Worm (Caenorhabditis elegans) whole organism, dauer: ENCODE measurements around the gene T19H12.6.
"Not testable (repeated sequence)": the region's sequence is repeated elsewhere in the genome, so short reads cannot be mapped to it uniquely, and the experiment has no call there.

Experiments
- unc-62 ChIP-seq: sonication (generic microtip); optimal IDR thresholded peaks from 2 replicates; lab custom pipeline; 2017; ENCODE audit warnings: missing biosample characterization, missing genetic modification reagents, missing genetic modification characterization

T19H12.6 gene

DNA sequence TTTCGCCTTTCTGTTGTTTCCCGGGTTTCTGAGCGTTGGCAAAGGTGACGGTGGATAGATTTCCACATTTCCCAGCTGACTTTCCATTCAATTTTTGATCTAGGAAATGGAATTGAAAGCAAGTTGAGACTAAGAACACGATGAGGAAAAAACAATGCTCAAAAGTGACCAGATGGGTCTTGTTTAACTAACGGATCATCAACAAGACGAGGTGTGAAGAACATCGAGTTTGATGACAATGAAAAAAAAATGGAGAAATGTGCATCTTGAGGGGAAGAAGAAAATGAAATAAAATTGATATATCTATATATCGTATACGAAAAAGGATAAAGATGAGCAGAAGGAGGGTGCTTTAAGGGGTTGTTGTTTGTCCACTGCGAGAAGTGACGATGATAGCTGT, at the start of gene T19H12.6:
TSS of gene T19H12.6 (minus strand) at position 101 of the 400 bp plus-strand sequence.
- TF ChIP-seq unc-62 (GFP tag; lab: Kevin White, UChicago) = no peak

DNA sequence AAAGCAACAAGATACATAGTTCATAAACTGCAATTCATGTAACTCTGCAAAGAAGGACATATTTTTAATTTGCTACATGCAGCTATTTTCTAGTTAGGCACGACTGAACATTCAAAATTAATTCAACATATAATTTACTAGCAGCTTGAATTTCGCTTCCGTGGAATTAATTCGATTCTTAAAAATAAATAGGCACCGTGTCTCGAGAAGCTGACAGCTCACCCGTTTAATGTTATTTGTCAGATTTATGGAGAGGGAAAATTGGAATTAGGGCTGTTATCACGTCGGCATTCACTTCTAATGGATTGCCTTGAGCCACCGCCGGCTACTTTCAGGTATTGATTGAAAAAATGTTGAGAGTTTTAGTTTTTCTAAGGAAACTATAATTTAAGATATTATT, 48.9 kb upstream of the T19H12.6 start, which contains the start of gene srh-21:
TSS of gene srh-21 (plus strand) at position 301 of the 400 bp plus-strand sequence.
- no peak for TF ChIP-seq unc-62 (GFP tag; lab: Kevin White, UChicago)

DNA sequence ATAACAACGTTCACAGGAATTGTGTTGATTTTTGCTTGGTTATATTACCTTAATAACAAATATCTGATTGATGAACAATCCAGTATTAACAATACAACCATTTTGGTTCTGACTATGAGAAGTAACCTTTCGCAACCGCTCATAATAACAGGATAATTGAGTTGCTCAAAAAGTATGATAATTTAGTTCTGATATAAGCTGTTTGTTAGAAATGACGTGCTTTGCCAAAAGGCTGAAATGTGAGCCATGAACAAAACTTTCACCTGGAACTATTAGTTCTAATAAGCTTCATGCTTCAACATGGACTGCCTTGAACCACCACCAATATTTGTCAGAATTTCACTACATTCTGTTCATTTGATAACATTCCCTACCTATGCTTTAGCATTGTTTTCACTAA, 47.1 kb upstream of the T19H12.6 start, which contains the start of gene srh-20:
TSS of gene srh-20 (plus strand) at position 301 of the 400 bp plus-strand sequence.
- no peak for TF ChIP-seq unc-62 (GFP tag; lab: Kevin White, UChicago)

DNA sequence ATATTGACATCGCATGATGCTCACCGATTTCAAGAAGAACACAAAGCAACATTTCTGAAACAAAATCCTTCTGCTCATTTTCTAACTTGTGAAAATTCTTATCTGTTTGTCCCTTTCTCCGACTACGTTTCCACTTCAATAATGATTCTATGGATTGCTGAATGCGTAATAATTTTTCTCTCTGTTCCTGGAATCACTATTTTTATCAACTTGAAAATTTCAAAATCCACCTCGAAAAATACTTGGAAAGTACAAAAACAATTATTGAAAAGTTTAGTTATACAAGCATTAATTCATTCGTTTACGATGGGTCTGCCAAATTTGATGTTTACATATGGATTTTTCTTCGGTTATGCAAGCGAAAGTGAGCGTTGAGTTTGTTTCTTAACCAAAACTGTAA, 44.5 kb upstream of the T19H12.6 start, which contains the start of gene srh-22:
TSS of gene srh-22 (plus strand) at position 301 of the 400 bp plus-strand sequence.
- TF ChIP-seq unc-62 (GFP tag; lab: Kevin White, UChicago) = no peak

DNA sequence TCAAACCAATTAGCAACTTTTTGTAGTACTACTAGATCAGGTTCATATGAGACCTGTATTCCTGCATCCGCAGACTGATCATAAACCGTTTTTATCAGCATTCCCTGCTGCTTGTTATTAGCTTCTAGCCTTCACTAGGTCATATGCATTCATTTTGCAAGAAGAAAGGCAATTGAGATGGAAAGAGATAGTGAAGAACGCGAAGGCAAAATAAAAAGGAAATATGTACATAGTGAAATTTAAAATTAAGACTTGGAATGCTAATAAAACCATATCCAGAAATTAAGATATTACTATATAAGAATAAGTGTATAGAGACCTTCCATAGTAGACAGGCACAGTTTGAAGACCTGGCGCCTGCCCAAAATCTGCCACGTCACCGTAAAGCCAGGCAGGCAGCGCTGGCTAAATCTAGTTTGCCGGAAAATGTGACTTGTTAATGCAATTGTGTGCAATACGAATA, 43.2 kb upstream of the T19H12.6 start, which contains the start of the genes C02E7.8 and srh-23:
TSS of gene C02E7.8 (minus strand) at position 101 of the 463 bp plus-strand sequence.
TSS of gene srh-23 (plus strand) at position 413 of the 463 bp plus-strand sequence.
- TF ChIP-seq unc-62 (GFP tag; lab: Kevin White, UChicago) = no peak

DNA sequence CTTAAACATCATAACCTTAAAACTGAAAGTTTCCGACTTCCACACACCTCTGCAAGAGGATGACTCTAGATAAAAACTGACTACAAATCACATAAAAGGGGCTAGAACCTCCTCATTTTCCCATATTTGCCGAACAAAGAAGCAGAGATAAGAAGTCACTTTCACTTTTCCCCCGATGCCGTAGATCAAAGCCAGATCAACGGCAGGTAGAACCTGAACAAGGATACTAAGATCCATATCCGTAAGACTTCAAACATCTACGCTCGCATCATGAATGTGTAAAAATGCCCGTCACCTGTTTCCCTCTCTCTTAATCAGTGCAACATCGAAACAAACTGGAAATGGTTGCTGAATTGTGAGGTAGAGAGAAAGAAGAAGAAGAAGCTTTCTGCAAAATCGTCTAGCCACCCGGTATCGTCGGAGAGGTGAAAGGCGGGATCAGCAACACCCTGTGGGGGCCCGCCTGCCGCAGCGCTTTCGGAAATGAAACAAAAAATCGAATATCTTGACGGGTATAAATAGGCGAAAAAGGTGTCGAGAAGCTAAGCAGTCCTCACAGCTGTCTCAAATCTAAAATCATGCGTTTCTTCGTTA, 41.3 kb upstream of the T19H12.6 start, which contains the start of gene C02E7.6:
TSS of gene C02E7.6 (plus strand) at position 544 of the 594 bp plus-strand sequence.
- TF ChIP-seq unc-62 (GFP tag; lab: Kevin White, UChicago) = no peak

DNA sequence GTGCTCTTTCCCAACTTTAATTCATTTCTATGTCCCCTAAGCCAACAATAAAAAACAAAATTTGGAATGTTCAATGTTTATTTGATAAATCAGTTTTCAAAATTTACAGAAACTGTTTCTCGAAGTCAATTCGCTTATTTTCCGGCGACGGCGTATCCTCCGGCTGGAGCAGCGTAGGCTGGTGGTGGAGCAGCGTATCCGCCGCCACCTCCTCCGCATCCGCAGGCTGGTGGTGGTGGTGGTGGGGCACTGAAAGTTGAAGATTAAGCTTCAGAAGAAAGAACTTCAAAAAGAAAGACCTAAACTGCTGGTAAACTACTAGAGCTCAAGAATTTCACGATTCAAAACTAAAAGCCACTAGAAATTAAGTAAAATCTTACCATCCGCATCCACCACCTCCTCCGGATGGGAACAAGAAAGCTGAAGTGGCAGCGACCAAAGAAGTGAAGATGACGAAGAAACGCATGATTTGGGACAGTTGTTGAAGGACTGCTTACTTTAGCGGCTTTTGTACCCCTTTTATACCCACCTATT, 40.7 kb upstream of the T19H12.6 start, which contains the start of gene C02E7.7:
TSS of gene C02E7.7 (minus strand) at position 484 of the 534 bp plus-strand sequence.
- no peak for TF ChIP-seq unc-62 (GFP tag; lab: Kevin White, UChicago)

DNA sequence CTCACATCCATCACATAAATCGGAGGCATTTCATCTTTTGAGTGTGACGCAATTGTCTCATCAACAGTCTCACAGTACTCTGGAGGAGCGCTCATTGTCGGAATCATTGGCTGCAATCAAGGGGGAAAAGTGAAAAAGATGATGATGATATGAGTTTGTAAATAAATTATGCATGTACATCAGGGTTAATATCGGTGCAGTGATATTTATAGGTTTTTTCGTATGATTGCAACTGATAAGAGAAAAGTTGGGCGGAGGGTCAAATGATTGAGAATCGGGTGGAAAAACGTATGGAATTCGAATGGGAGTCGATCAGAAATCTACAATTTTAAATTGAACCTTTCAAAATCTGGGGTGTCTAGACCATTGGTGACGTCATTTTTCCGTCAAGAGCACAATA, 37.4 kb upstream of the T19H12.6 start, which contains the start of gene H23N18.6:
TSS of gene H23N18.6 (minus strand) at position 201 of the 400 bp plus-strand sequence.
- TF ChIP-seq unc-62 (GFP tag; lab: Kevin White, UChicago) = no peak

DNA sequence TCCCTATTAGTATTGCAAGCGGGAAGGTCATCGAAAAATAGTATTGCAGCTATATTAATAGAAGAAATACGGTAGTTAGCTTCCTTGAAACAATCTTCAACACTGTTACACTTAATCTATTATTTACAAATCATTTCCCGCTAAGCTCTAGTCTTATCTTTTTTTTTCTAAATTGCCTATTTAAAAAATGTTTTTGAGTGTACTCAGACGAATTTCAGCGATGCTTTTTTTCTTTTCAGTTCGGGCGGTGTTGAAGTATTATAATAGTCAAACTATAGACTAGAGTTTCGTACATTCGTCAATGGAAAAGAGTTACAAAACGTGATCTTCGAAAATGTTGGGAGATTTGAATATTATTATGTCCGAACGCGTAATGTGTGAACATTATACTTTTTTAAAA, 36.4 kb upstream of the T19H12.6 start:
- no peak for TF ChIP-seq unc-62 (GFP tag; lab: Kevin White, UChicago)

DNA sequence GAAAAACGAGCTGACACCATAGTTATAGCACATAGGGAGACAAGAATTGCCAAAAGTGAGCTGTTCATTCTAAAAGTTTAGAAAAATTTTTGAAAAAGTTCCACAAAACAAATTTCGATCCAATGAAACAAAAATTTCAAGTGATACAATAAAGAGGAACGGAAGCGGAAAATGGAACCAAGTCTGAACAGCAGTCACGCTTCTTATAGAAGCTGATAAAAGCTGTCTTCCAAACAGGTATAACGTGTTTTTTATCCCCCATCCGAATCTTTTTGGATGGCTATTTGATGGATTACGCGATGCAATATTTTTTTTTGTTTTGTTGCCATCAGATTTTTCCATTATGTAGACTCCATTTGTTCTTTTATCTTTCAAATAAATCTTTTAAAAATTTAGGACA, 34.8 kb upstream of the T19H12.6 start, which contains the start of gene H23N18.5:
TSS of gene H23N18.5 (minus strand) at position 69 of the 400 bp plus-strand sequence.
- no peak for TF ChIP-seq unc-62 (GFP tag; lab: Kevin White, UChicago)

DNA sequence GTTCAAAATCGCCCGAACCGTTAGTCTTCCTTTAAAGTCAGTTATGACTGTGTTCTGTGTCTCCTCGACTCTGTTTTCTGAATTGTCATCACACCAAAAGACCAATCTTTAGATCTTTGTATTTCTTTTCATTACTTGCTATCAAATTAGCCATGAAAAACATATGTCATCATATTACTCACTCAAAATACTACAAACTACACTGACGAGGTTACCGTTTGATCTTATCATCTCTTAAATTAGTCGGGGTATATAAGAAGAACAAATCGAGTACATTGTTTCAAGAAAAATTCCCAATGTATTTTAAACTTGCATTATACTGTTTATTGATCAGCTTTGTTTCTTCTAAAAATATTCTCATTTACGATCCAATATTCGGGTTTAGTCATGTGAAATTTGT, 31.1 kb upstream of the T19H12.6 start, which contains the start of gene ugt-13:
TSS of gene ugt-13 (plus strand) at position 294 of the 400 bp plus-strand sequence.
- no peak for TF ChIP-seq unc-62 (GFP tag; lab: Kevin White, UChicago)

DNA sequence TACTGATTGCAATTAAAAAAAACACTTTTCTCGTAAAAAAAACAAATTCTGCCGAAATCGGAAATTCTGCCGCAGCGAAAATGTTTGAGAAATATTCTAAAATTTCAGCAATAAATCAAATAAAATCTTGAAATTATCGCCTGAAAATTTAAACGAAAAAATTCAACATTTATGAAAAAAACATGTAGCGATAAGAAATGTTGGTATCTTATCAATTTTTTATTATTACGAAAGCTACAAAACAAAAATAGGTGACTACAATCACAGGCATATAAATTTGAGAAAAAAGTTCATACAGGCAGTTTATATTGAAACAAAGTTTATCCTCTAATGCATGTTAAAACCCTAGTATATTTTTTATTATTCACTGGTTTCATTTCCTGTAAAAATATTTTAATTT, 28.5 kb upstream of the T19H12.6 start, which contains the start of gene ugt-14:
TSS of gene ugt-14 (plus strand) at position 301 of the 400 bp plus-strand sequence.
- no peak for TF ChIP-seq unc-62 (GFP tag; lab: Kevin White, UChicago)

DNA sequence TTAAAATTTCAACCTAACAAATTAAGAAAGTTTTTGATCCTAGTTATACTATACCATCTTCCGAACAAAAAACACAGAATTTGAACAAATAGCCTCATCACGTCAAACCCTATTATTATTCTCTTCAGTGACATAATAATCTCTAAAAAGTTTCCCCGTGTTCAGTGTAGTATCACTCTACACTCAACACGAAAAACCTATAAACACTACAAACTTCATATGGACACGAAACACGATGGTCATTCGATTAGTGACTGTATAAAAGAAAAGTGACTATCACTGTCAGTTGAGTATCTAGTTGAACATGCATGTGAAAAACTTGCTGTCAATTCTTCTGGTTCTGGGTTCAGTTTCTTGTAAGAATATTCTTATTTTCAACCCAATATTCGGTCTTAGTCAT, 26.2 kb upstream of the T19H12.6 start, which contains the start of gene ugt-8:
TSS of gene ugt-8 (plus strand) at position 235 of the 400 bp plus-strand sequence.
- TF ChIP-seq unc-62 (GFP tag; lab: Kevin White, UChicago) = no peak

DNA sequence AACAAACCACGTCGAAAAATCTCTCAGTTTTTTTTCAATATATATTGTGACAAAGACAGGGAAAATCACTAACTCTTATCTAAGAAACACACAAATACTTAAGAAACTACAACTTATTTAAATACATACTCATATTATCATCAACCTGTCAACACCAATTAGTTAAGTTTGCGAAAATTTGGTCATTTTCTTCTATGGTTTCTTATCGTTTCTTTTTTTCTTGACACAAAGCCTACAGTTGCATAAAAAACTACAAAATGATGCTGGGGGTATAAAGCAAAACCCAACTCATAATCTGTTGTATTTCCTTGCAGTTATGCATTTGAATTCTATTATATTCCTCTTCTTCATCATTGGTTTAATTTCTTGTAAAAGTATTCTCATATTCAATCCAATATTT, 23.6 kb upstream of the T19H12.6 start, which contains the start of gene ugt-67:
TSS of gene ugt-67 (plus strand) at position 301 of the 400 bp plus-strand sequence.
- TF ChIP-seq unc-62 (GFP tag; lab: Kevin White, UChicago) = no peak

DNA sequence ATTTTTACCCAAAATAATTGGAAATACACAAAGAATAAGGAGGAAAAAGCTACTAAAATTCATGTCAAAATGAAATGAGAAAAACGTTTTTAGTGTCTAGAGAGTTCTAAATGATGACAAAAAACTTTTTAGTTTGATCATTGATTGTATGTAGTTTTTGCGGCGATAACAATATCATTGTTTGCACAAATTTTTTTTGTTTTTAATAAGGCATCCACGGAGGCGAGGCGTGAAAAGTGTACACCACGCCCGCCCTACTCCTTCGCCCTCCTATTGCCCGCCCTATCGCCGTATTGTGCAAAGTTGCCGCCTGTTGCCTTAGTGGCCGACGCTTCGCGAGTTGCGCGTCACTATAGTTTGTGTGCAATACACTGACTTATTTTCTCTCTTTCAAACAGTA, 22.5 kb upstream of the T19H12.6 start, which contains the start of gene ugt-10:
TSS of gene ugt-10 (minus strand) at position 101 of the 400 bp plus-strand sequence.
- TF ChIP-seq unc-62 (GFP tag; lab: Kevin White, UChicago) = not testable (repeated sequence)

DNA sequence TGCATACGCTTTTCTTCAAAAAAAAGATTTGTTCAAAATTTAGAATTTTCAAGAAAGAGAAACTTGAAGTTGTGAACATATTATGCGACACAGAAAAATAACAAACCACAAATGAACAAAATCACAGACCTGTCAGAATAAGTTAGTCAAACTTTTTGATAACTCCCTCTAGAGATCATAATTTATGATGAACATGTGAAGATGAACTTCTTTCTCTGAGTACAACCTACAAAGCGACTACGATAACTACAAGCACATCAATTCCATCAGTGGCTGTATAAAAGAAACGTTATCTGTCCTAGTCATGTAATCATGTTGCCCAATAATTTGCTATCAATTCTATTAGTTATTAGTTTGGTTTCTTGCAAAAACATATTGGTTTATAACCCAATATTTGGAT, 18.3 kb upstream of the T19H12.6 start, which contains the start of gene ugt-9:
TSS of gene ugt-9 (plus strand) at position 305 of the 400 bp plus-strand sequence.
- no peak for TF ChIP-seq unc-62 (GFP tag; lab: Kevin White, UChicago)
